Fruit fly (Drosophila melanogaster): ENCODE results near the gene noi.
A peak's percentile ranks its signal among the peaks of the same experiment; 100 is the strongest.

The noi gene

dm6 chr3R:5587863-5588519, 3.3 kb downstream of the noi start, which contains the start of gene CG2926 (continued):
- TF ChIP-seq CHES-1-like (GFP tag; optimal IDR thresholded peaks at IDR 0.05) (peak; percentile 29), Opbp (GFP tag; IDR thresholded peaks at IDR 0.05; ENCODE audit: partially characterized antibody) (peak; percentile 94), CG15011 (GFP tag; optimal IDR thresholded peaks at IDR 0.05) (no peak), slbo (GFP tag; IDR thresholded peaks at IDR 0.05) (peak; percentile 72), HmgD (GFP tag; optimal IDR thresholded peaks at IDR 0.05) (peak; percentile 41), CG17829 (tag; optimal IDR thresholded peaks at IDR 0.05) (peak; percentile 57), fu2 (GFP tag; optimal IDR thresholded peaks at IDR 0.05) (peak; percentile 40), HLH4C (GFP tag; IDR thresholded peaks at IDR 0.05; ENCODE audit: partially characterized antibody) (peak; percentile 84), Mes4 (GFP tag; optimal IDR thresholded peaks at IDR 0.05) (no peak), CG17359 (tag; optimal IDR thresholded peaks at IDR 0.05) (no peak), ind (GFP tag; optimal IDR thresholded peaks at IDR 0.05) (no peak), C15 (GFP tag; IDR thresholded peaks at IDR 0.05) (no peak), CG11085 (GFP tag; IDR thresholded peaks at IDR 0.05) (peak; percentile 30; the same call in 1 of the 2 replicates), CG6272 (GFP tag; IDR thresholded peaks at IDR 0.05) (peak; percentile 62), sna (GFP tag; IDR thresholded peaks at IDR 0.05; ENCODE audit: partially characterized antibody) (peak; percentile 59), CG14860 (GFP tag; IDR thresholded peaks at IDR 0.05; ENCODE audit: partially characterized antibody) (peak; percentile 85), CG11398 (GFP tag; optimal IDR thresholded peaks at IDR 0.05) (no peak), Dp (GFP tag; optimal IDR thresholded peaks at IDR 0.05) (peak; percentile 64), zen2 (GFP tag; IDR thresholded peaks at IDR 0.05; ENCODE audit: partially characterized antibody) (peak; percentile 79), her (GFP tag; optimal IDR thresholded peaks at IDR 0.05) (peak; percentile 55), onecut (GFP tag; IDR thresholded peaks at IDR 0.05) (peak; percentile 47), gsb (GFP tag; IDR thresholded peaks at IDR 0.05) (0 out of 2 replicates have a peak, but pooled peaks have one; percentile 5), Rfx (GFP tag; IDR thresholded peaks at IDR 0.05) (peak; percentile 78), CG14441 (GFP tag; IDR thresholded peaks at IDR 0.05) (0 out of 2 replicates have a peak, but pooled peaks have one; percentile 18), unc-4 (GFP tag; IDR thresholded peaks at IDR 0.05; ENCODE audit: partially characterized antibody) (peak; percentile 84), da (GFP tag; optimal IDR thresholded peaks at IDR 0.05) (no peak), CG9932 (GFP tag; IDR thresholded peaks at IDR 0.05) (peak; percentile 79), NC2β (GFP tag; optimal IDR thresholded peaks at IDR 0.05) (peak; percentile 34), unpg (GFP tag; optimal IDR thresholded peaks at IDR 0.05) (no peak), abd-A (tag; optimal IDR thresholded peaks at IDR 0.05) (no peak), CG10654 (GFP tag; optimal IDR thresholded peaks at IDR 0.05) (peak; percentile 27), CG7839 (tag; optimal IDR thresholded peaks at IDR 0.05) (no peak), pan (optimal IDR thresholded peaks at IDR 0.05) (no peak), pan (GFP tag; optimal IDR thresholded peaks at IDR 0.05 in 1 of 2, IDR thresholded peaks at IDR 0.05 in 1 of 2) (peak in 1 of 2 experiments; percentile 16), CG2120 (GFP tag; optimal IDR thresholded peaks at IDR 0.05) (peak; percentile 68), nerfin-2 (GFP tag; IDR thresholded peaks at IDR 0.05; ENCODE audit: partially characterized antibody) (peak; percentile 59), vnd (GFP tag; IDR thresholded peaks at IDR 0.05; ENCODE audit: partially characterized antibody) (peak; percentile 81), Ets65A (GFP tag) (peak; percentile 93), so (GFP tag; IDR thresholded peaks at IDR 0.05) (no peak), corto (GFP tag; optimal IDR thresholded peaks at IDR 0.05) (no peak), Gug (GFP tag; IDR thresholded peaks at IDR 0.05) (peak; percentile 75; the same call in 2 of the 4 replicates), tna (GFP tag; IDR thresholded peaks at IDR 0.05; ENCODE audit: partially characterized antibody) (peak; percentile 89), YL-1 (GFP tag; optimal IDR thresholded peaks at IDR 0.05) (peak; percentile 86), ap (GFP tag; IDR thresholded peaks at IDR 0.05) (no peak), Adf1 (GFP tag; IDR thresholded peaks at IDR 0.05) (no peak), CrebB (tag; optimal IDR thresholded peaks at IDR 0.05) (no peak), CG16813 (GFP tag; IDR thresholded peaks at IDR 0.05; ENCODE audit: partially characterized antibody) (peak; percentile 88), Sry-β (GFP tag; optimal IDR thresholded peaks at IDR 0.05) (no peak), CG30431 (GFP tag; optimal IDR thresholded peaks at IDR 0.05) (no peak), CG31365 (tag; optimal IDR thresholded peaks at IDR 0.05) (no peak)

Measured in whole organism, embryonic.